Worm (Caenorhabditis elegans) whole organism, mixed stage, embryonic: ENCODE results near the gene K02A6.3.

Source experiments
- ceh-39 ChIP-seq: fragments of 150-350 bp; optimal IDR thresholded peaks from 2 replicates; lab custom pipeline; 2014; ENCODE audit warnings: missing biosample characterization, missing genetic modification characterization
- elt-3 ChIP-seq: fragments of 150-350 bp; optimal IDR thresholded peaks from 2 replicates; lab custom pipeline; 2014; ENCODE audit warnings: missing biosample characterization, missing genetic modification characterization
- mab-5 ChIP-seq: fragments of 150-350 bp; optimal IDR thresholded peaks from 2 replicates; lab custom pipeline; 2014; ENCODE audit warnings: missing biosample characterization, missing genetic modification characterization
- sptf-1 ChIP-seq: sonication (generic microtip); optimal IDR thresholded peaks from 2 replicates; lab custom pipeline; 2017; ENCODE audit warnings: mild to moderate bottlenecking, missing genetic modification characterization, moderate library complexity, missing compliant biosample characterization

DNA sequence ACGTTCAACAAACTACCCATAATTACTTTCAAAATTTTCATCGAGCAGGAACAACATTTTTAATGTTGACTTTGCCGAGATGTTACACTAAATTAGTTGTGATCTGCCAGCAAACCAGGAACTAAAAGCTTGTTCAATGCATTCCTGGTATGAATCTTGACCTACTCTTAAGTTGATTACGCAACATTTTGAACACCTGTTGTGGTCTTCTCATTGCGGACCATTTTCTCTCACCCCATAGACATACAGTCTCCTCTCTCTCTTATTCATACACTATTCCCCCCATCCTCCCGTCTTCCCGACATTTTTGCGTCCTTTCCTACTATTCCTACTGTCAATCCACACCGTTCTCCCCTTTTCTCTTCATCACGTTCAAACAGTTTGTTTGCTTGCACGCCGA, 41.8 kb upstream of the K02A6.3 start:
- TF ChIP-seq elt-3 (tag; lab: Kevin White, UChicago) (no peak), mab-5 (no peak), sptf-1 (tag; lab: Kevin White, UChicago) (no peak), ceh-39 (tag; lab: Kevin White, UChicago) (no peak)
